Fruit fly (Drosophila melanogaster) whole organism, adult: ENCODE data around the gene CG17698.

ENCODE experiments used
- CG11617 ChIP-seq: fragments of 200-800 bp; sonication (Bioruptor generic); optimal IDR thresholded peaks from 2 replicates; lab custom pipeline; 2017; ENCODE audit warnings: mild to moderate bottlenecking, missing biosample characterization, missing genetic modification reagents, missing genetic modification characterization
- CG33017 ChIP-seq: fragments of 200-800 bp; sonication (Bioruptor generic); optimal IDR thresholded peaks from 2 replicates; lab custom pipeline; 2018; ENCODE audit warnings: missing biosample characterization, mild to moderate bottlenecking, missing genetic modification characterization, moderate library complexity
- CG7101 ChIP-seq: fragments of 200-800 bp; sonication (Bioruptor generic); optimal IDR thresholded peaks from 2 replicates; lab custom pipeline; 2018; ENCODE audit warnings: missing biosample characterization, mild to moderate bottlenecking, missing genetic modification characterization, moderate library complexity
- Crg-1 ChIP-seq: fragments of 200-800 bp; sonication (Bioruptor generic); optimal IDR thresholded peaks from 2 replicates; lab custom pipeline; 2016; ENCODE audit warnings: missing biosample characterization, missing genetic modification characterization
- cic ChIP-seq: fragments of 200-800 bp; sonication (Bioruptor generic); optimal IDR thresholded peaks from 2 replicates; lab custom pipeline; 2017; ENCODE audit warnings: missing biosample characterization, mild to moderate bottlenecking, missing genetic modification characterization, moderate library complexity
- cnc ChIP-seq, 2 experiments: fragments of >200 bp; optimal IDR thresholded peaks; 2 replicates each; lab custom pipeline; 2017
- kay ChIP-seq: fragments of 200-800 bp; sonication (Bioruptor generic); peaks from one replicate; lab custom pipeline; 2016; ENCODE audit warnings: missing biosample characterization, missing genetic modification characterization, borderline replicate concordance
- pad ChIP-seq: fragments of 200-800 bp; sonication (Bioruptor generic); optimal IDR thresholded peaks from 3 replicates; lab custom pipeline; 2017; ENCODE audit warnings: missing biosample characterization, missing genetic modification characterization, mild to moderate bottlenecking, moderate library complexity, missing genetic modification reagents

DNA sequence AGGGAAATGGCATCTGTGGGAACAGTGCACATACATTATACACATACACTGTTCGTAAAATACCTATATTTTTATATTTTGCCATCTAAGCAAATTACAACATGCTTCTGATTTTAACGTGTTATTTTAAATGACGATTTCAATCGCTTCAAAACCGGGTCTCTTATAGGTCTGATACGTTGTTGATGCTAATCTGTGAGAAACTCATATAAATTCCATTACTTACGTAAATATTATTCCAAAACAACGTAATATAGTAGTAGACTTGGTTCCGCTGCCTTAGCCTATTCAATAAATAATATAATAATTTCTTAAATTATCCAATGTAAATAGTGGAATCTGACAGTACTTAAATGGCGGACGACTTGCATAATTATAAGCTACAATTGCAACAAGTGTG lies 23.0 kb upstream of the CG17698 start, which contains the start of gene Spf30:
- TF ChIP-seq Crg-1 (GFP tag; lab: Kevin White, UChicago) (no peak), CG33017 (no peak), CG11617 (GFP tag; lab: Kevin White, UChicago) (no peak), cic (GFP tag; lab: Kevin White, UChicago) (no peak), CG7101 (tag; lab: Kevin White, UChicago) (no peak), cnc (optimal IDR thresholded peaks at IDR 0.05; lab: Kevin White, UChicago) (no peak), pad (GFP tag; lab: Kevin White, UChicago) (no peak), kay (GFP tag; lab: Kevin White, UChicago) (no peak)
